Fruit fly (Drosophila melanogaster) whole organism, adult: ENCODE data around the gene Msh6.

Source experiments
- CG1620 ChIP-seq: fragments of 200-800 bp; sonication (Bioruptor generic); optimal IDR thresholded peaks from 2 replicates; lab custom pipeline; 2016; ENCODE audit warnings: missing biosample characterization, missing genetic modification characterization
- Clk ChIP-seq: fragments of 200-800 bp; sonication (Bioruptor generic); optimal IDR thresholded peaks from 2 replicates; lab custom pipeline; 2017; ENCODE audit warnings: missing biosample characterization, missing genetic modification characterization
- Hr96 ChIP-seq: fragments of 200-800 bp; sonication (Bioruptor generic); optimal IDR thresholded peaks from 2 replicates; lab custom pipeline; 2016; ENCODE audit warnings: missing biosample characterization, missing genetic modification characterization
- kay ChIP-seq: fragments of 200-800 bp; sonication (Bioruptor generic); peaks from one replicate; lab custom pipeline; 2016; ENCODE audit warnings: missing biosample characterization, missing genetic modification characterization, borderline replicate concordance
- ovo ChIP-seq: fragments of 200-800 bp; sonication (Bioruptor generic); optimal IDR thresholded peaks from 2 replicates; lab custom pipeline; 2016; ENCODE audit warnings: missing biosample characterization, missing genetic modification characterization

dm6 chr3L:15171769-15172403 lies 13.5 kb upstream of the Msh6 start:
- TF ChIP-seq ovo (GFP tag; lab: Kevin White, UChicago) (no peak), Hr96 (no peak), CG1620 (GFP tag; lab: Kevin White, UChicago) (no peak), Clk (GFP tag; lab: Kevin White, UChicago) (no peak), kay (GFP tag; lab: Kevin White, UChicago) (no peak)
